Fruit fly (Drosophila melanogaster): ENCODE results near the gene CG15020.

CG15020 gene

dm6 chr3L:4406653-4407257, 14.7 kb upstream of the CG15020 start, which contains the start of gene TP53INP (continued):
- peak; percentile 90 for TF ChIP-seq tio (GFP tag; optimal IDR thresholded peaks at IDR 0.05)
- TF ChIP-seq Stat92E (GFP tag; optimal IDR thresholded peaks at IDR 0.05): peak in 1 of 3 experiments; percentile 66
- TF ChIP-seq CG11085 (GFP tag; IDR thresholded peaks at IDR 0.05): no peak
- peak; percentile 68 for TF ChIP-seq CG4854 (GFP tag; optimal IDR thresholded peaks at IDR 0.05)
- TF ChIP-seq CG4328 (GFP tag; optimal IDR thresholded peaks at IDR 0.05): peak; percentile 77
- TF ChIP-seq ab (GFP tag; optimal IDR thresholded peaks at IDR 0.05): no peak
- peak; percentile 69 for TF ChIP-seq CG6689 (GFP tag; IDR thresholded peaks at IDR 0.05)
- peak; percentile 37; the same call in 1 of the 2 replicates for TF ChIP-seq rib (GFP tag; IDR thresholded peaks at IDR 0.05)
- TF ChIP-seq gsb-n (tag; optimal IDR thresholded peaks at IDR 0.05): peak; percentile 81
- TF ChIP-seq Gsc (GFP tag; IDR thresholded peaks at IDR 0.05): no peak
- peak; percentile 90 for TF ChIP-seq CG9437 (GFP tag; optimal IDR thresholded peaks at IDR 0.05)
- no peak for TF ChIP-seq gcm2 (GFP tag; optimal IDR thresholded peaks at IDR 0.05)
- no peak for TF ChIP-seq D (optimal IDR thresholded peaks at IDR 0.05)
- peak; percentile 90 for TF ChIP-seq D (GFP tag; optimal IDR thresholded peaks at IDR 0.05)
- TF ChIP-seq BtbVII (GFP tag; optimal IDR thresholded peaks at IDR 0.05): peak; percentile 87
- TF ChIP-seq CG14965 (GFP tag; optimal IDR thresholded peaks at IDR 0.05; ENCODE audit: borderline replicate concordance): peak; percentile 49
- peak; percentile 12 for TF ChIP-seq mirr (GFP tag; optimal IDR thresholded peaks at IDR 0.05)
- TF ChIP-seq Xbp1 (GFP tag; optimal IDR thresholded peaks at IDR 0.05): peak; percentile 90
- TF ChIP-seq Lhr (GFP tag; optimal IDR thresholded peaks at IDR 0.05): peak; percentile 64
- peak; percentile 72 to 86 for TF ChIP-seq dpn (GFP tag; optimal IDR thresholded peaks at IDR 0.05)
- peak; percentile 96 for TF ChIP-seq gem (tag; optimal IDR thresholded peaks at IDR 0.05)
- TF ChIP-seq Tbp (GFP tag; optimal IDR thresholded peaks at IDR 0.05): no peak
- peak; percentile 14 for TF ChIP-seq CG13123 (GFP tag; optimal IDR thresholded peaks at IDR 0.05)
- TF ChIP-seq CG14710 (tag; optimal IDR thresholded peaks at IDR 0.05): peak; percentile 91
- TF ChIP-seq CG2712 (tag; optimal IDR thresholded peaks at IDR 0.05): peak; percentile 93
- TF ChIP-seq ro (GFP tag; IDR thresholded peaks at IDR 0.05): peak; percentile 24; the same call in 1 of the 2 replicates
- peak; percentile 73 for TF ChIP-seq slou (GFP tag; optimal IDR thresholded peaks at IDR 0.05)
- peak; percentile 23 for TF ChIP-seq CG8478 (optimal IDR thresholded peaks at IDR 0.05)
- TF ChIP-seq Mad (GFP tag; optimal IDR thresholded peaks at IDR 0.05): peak; percentile 40
- TF ChIP-seq CG11398 (GFP tag; optimal IDR thresholded peaks at IDR 0.05): peak; percentile 47
- no peak for TF ChIP-seq zf30C (GFP tag; optimal IDR thresholded peaks at IDR 0.05)
- TF ChIP-seq CG7987 (GFP tag; optimal IDR thresholded peaks at IDR 0.05): peak; percentile 47
- peak; percentile 69; the same call in 1 of the 2 replicates for TF ChIP-seq klu (GFP tag; IDR thresholded peaks at IDR 0.05)
- TF ChIP-seq Side (GFP tag; optimal IDR thresholded peaks at IDR 0.05): peak; percentile 65
- peak; percentile 58 for TF ChIP-seq CG8281 (tag; optimal IDR thresholded peaks at IDR 0.05)
- peak; percentile 93 for TF ChIP-seq CG15269 (tag; optimal IDR thresholded peaks at IDR 0.05)
- TF ChIP-seq Chrac-16 (GFP tag; optimal IDR thresholded peaks at IDR 0.05): peak; percentile 82
- TF ChIP-seq Ets65A (GFP tag): peak; percentile 91
- TF ChIP-seq Sox100B (GFP tag; optimal IDR thresholded peaks at IDR 0.05): peak; percentile 93
- TF ChIP-seq Xrp1 (GFP tag; IDR thresholded peaks at IDR 0.05): peak; percentile 84
- peak; percentile 62 for TF ChIP-seq CG6654 (GFP tag; optimal IDR thresholded peaks at IDR 0.05)
- peak; percentile 85 for TF ChIP-seq CG3407 (GFP tag; optimal IDR thresholded peaks at IDR 0.05)
- TF ChIP-seq CG10959 (GFP tag; IDR thresholded peaks at IDR 0.05): peak; percentile 56; the same call in 1 of the 2 replicates
- peak; percentile 64 for TF ChIP-seq CG13894 (tag; optimal IDR thresholded peaks at IDR 0.05)
- peak; percentile 84 for TF ChIP-seq HHEX (GFP tag; optimal IDR thresholded peaks at IDR 0.05)
- TF ChIP-seq Meics (GFP tag; optimal IDR thresholded peaks at IDR 0.05): peak; percentile 88
- peak; percentile 81 for TF ChIP-seq ATbp (GFP tag; optimal IDR thresholded peaks at IDR 0.05)
- peak; percentile 61 for TF ChIP-seq corto (GFP tag; optimal IDR thresholded peaks at IDR 0.05)
- TF ChIP-seq CG17829 (tag; optimal IDR thresholded peaks at IDR 0.05): peak; percentile 89
- TF ChIP-seq CG8944 (GFP tag; optimal IDR thresholded peaks at IDR 0.05): peak; percentile 69

Data from whole organism, embryonic.